Fruit fly (Drosophila melanogaster): ENCODE data around the gene loj.

DNA sequence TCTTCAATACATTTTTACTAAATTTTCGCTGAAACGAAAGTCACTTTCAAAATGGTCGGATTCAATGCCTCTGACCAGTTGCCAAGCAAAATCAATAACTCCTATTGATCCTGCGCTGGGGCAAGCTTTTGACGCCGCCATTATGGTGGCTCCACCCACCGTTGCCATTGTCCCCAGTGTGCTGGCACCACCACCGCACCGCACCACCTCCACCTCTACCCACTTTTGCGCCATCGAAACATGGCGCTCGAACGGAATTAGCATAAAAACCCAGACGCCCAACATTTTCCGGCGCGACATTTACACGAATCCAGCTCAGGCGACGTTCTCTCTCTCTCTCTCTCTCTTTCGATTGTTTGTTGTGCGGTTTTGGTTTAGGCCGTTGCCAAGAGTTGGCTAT, 22.1 kb downstream of the loj start:
- no peak for TF ChIP-seq CG12768 (GFP tag; optimal IDR thresholded peaks at IDR 0.05)
- TF ChIP-seq Clk (GFP tag; optimal IDR thresholded peaks at IDR 0.05) = no peak
- no peak for TF ChIP-seq CG14711 (tag; optimal IDR thresholded peaks at IDR 0.05)
- no peak for TF ChIP-seq CG5204 (GFP tag; optimal IDR thresholded peaks at IDR 0.05)
- no peak for TF ChIP-seq Crg-1 (GFP tag; optimal IDR thresholded peaks at IDR 0.05)
- TF ChIP-seq toe (GFP tag; optimal IDR thresholded peaks at IDR 0.05) = no peak
- no peak for TF ChIP-seq ovo (GFP tag; optimal IDR thresholded peaks at IDR 0.05)
